Worm (Caenorhabditis elegans): ENCODE measurements around the gene gadr-2.

DNA sequence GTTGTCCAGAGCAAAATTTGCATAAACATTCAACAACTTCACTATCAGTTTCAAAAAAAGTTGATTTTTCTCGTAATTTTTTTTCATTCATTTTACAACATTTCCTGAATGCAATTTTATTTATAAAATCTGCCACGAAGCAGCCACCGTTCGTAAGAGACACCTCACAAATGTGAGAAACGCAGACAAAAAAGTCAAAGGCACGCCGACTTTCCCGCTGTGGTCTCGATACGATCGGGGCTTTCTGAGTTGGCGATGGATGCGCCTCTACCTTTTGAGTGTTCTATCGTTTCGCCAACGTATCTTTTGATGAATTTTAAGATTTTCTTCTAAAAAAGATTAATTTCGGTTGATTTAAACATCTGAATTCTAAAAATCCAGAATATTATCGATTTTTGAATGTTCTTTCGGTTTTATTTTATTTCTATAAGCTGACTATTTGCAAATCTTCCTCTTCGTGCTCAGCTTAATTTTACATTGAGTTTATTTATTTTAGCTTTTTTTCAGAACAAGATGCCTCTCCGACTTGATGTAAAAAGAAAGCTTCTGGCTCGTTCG is 25.6 kb downstream of the gadr-2 start, which contains the start of gene copb-2:
- TF ChIP-seq attf-5 (GFP tag; optimal IDR thresholded peaks at IDR 0.05): peak; percentile 63
- TF ChIP-seq ama-1 (optimal IDR thresholded peaks at IDR 0.05): no peak
- no peak for TF ChIP-seq ama-1 (GFP tag; optimal IDR thresholded peaks at IDR 0.05)
- no peak for TF ChIP-seq ztf-22 (GFP tag; optimal IDR thresholded peaks at IDR 0.05)
- no peak for TF ChIP-seq ceh-58 (GFP tag; IDR thresholded peaks at IDR 0.05)
- TF ChIP-seq ztf-26 (tag; optimal IDR thresholded peaks at IDR 0.05): no peak

All from whole organism, young adult.